Worm (Caenorhabditis elegans): Measurements from ENCODE around the gene gst-5.

Gene gst-5

ce11 chrII:10946848-10947247 lies 3.3 kb upstream of the gst-5 start (continued):
- TF ChIP-seq lin-13 (GFP tag; optimal IDR thresholded peaks at IDR 0.05) = no peak
- TF ChIP-seq nhr-47 (tag; optimal IDR thresholded peaks at IDR 0.05) = peak; percentile 9

ce11 chrII:10947317-10947716 lies 2.8 kb upstream of the gst-5 start, which contains the start of the genes tceb-3 and gskl-1:
TSS of gene tceb-3 (minus strand) at chrII:10947417.
TSS of gene gskl-1 (plus strand) at chrII:10947559.
- TF ChIP-seq lin-15B (tag; optimal IDR thresholded peaks at IDR 0.05) (no peak), aha-1 (tag; optimal IDR thresholded peaks at IDR 0.05) (no peak), lsy-2 (tag; optimal IDR thresholded peaks at IDR 0.05) (no peak), Y116A8C.19 (tag; optimal IDR thresholded peaks at IDR 0.05; ENCODE audit: borderline replicate concordance) (no peak), ces-1 (GFP tag; optimal IDR thresholded peaks at IDR 0.05) (no peak), ceh-90 (tag; optimal IDR thresholded peaks at IDR 0.05) (no peak), pag-3 (tag; optimal IDR thresholded peaks at IDR 0.05; ENCODE audit: borderline replicate concordance, insufficient read depth) (no peak), vab-15 (tag; optimal IDR thresholded peaks at IDR 0.05) (no peak), snu-23 (GFP tag; optimal IDR thresholded peaks at IDR 0.05) (no peak), alr-1 (tag; optimal IDR thresholded peaks at IDR 0.05; ENCODE audit: borderline replicate concordance) (no peak), unc-62 (GFP tag; optimal IDR thresholded peaks at IDR 0.05) (no peak), lir-3 (tag; optimal IDR thresholded peaks at IDR 0.05; ENCODE audit: poor library complexity) (no peak), elt-2 (tag; optimal IDR thresholded peaks at IDR 0.05) (no peak), snpc-4 (tag; optimal IDR thresholded peaks at IDR 0.05) (no peak), sox-4 (tag; optimal IDR thresholded peaks at IDR 0.05) (no peak), hlh-4 (tag; optimal IDR thresholded peaks at IDR 0.05) (no peak), C16A3.4 (tag; optimal IDR thresholded peaks at IDR 0.05) (no peak), mep-1 (tag; optimal IDR thresholded peaks at IDR 0.05) (no peak), zag-1 (tag; optimal IDR thresholded peaks at IDR 0.05) (no peak), F16B12.6 (tag; optimal IDR thresholded peaks at IDR 0.05) (no peak)

ce11 chrII:10948236-10949025 lies 1.7 kb upstream of the gst-5 start:
- no peak for TF ChIP-seq grh-1 (GFP tag; IDR thresholded peaks at IDR 0.05)
- TF ChIP-seq fkh-8 (tag; optimal IDR thresholded peaks at IDR 0.05) = no peak
- TF ChIP-seq dpl-1 (GFP tag; optimal IDR thresholded peaks at IDR 0.05) = peak in 2 of 3 experiments; percentile 34 to 65
- TF ChIP-seq nhr-47 (tag; optimal IDR thresholded peaks at IDR 0.05) = no peak
- TF ChIP-seq ceh-88 (GFP tag; IDR thresholded peaks at IDR 0.05) = no peak
- TF ChIP-seq aly-2 (tag; optimal IDR thresholded peaks at IDR 0.05) = no peak
- no peak for TF ChIP-seq ztf-4 (tag; optimal IDR thresholded peaks at IDR 0.05)
- no peak for TF ChIP-seq C16A3.4 (tag; optimal IDR thresholded peaks at IDR 0.05)
- TF ChIP-seq ama-1 (optimal IDR thresholded peaks at IDR 0.05) = no peak
- TF ChIP-seq snpc-4 (tag; optimal IDR thresholded peaks at IDR 0.05) = no peak
- peak; percentile 49 for TF ChIP-seq lin-39 (tag; optimal IDR thresholded peaks at IDR 0.05)
- TF ChIP-seq unc-30 (tag; optimal IDR thresholded peaks at IDR 0.05) = no peak
- TF ChIP-seq dsc-1 (tag; optimal IDR thresholded peaks at IDR 0.05) = no peak
- no peak for TF ChIP-seq fkh-10 (GFP tag; optimal IDR thresholded peaks at IDR 0.05)
- TF ChIP-seq unc-98 (GFP tag; IDR thresholded peaks at IDR 0.05) = no peak
- TF ChIP-seq nhr-237 (tag; optimal IDR thresholded peaks at IDR 0.05) = no peak
- TF ChIP-seq rnt-1 (tag; optimal IDR thresholded peaks at IDR 0.05) = no peak
- no peak for TF ChIP-seq fos-1 (tag; optimal IDR thresholded peaks at IDR 0.05)
- no peak for TF ChIP-seq hlh-4 (tag; optimal IDR thresholded peaks at IDR 0.05)
- no peak for TF ChIP-seq nhr-12 (tag; optimal IDR thresholded peaks at IDR 0.05)
- TF ChIP-seq ceh-63 (GFP tag; optimal IDR thresholded peaks at IDR 0.05) = no peak
- TF ChIP-seq nhr-85 (tag) = peak; percentile 73
- no peak for TF ChIP-seq nhr-20 (tag; optimal IDR thresholded peaks at IDR 0.05)
- no peak for TF ChIP-seq nhr-90 (tag; optimal IDR thresholded peaks at IDR 0.05; ENCODE audit: poor library complexity)
- no peak for TF ChIP-seq mep-1 (tag; optimal IDR thresholded peaks at IDR 0.05)
- no peak for TF ChIP-seq tlp-1 (tag; optimal IDR thresholded peaks at IDR 0.05)
- no peak for TF ChIP-seq C04F5.9 (tag; optimal IDR thresholded peaks at IDR 0.05)
- TF ChIP-seq lin-14 (GFP tag; optimal IDR thresholded peaks at IDR 0.05) = peak; percentile 27
- TF ChIP-seq efl-3 (GFP tag; optimal IDR thresholded peaks at IDR 0.05) = no peak
- TF ChIP-seq lin-35 (GFP tag; optimal IDR thresholded peaks at IDR 0.05) = peak; percentile 15 to 64
- TF ChIP-seq lir-3 (tag; optimal IDR thresholded peaks at IDR 0.05; ENCODE audit: poor library complexity) = no peak
- peak; percentile 20 for TF ChIP-seq nhr-71 (tag; optimal IDR thresholded peaks at IDR 0.05)

Data from whole organism, L1 larva.